Worm (Caenorhabditis elegans) whole organism, late embryonic: ENCODE measurements around the gene str-19.
"Not testable (repeated sequence)": the region's sequence is repeated elsewhere in the genome, so short reads cannot be mapped to it uniquely, and the experiment has no call there.

Experiments
- C08G9.2 ChIP-seq: sonication (generic microtip); optimal IDR thresholded peaks from 2 replicates; lab custom pipeline; 2016; ENCODE audit warnings: mild to moderate bottlenecking, missing genetic modification characterization, moderate library complexity, missing compliant biosample characterization
- F13H6.1 ChIP-seq: sonication (generic microtip); optimal IDR thresholded peaks from 2 replicates; lab custom pipeline; 2016; ENCODE audit warnings: missing genetic modification characterization, missing compliant biosample characterization
- K02D7.2 ChIP-seq: sonication (generic microtip); optimal IDR thresholded peaks from 2 replicates; lab custom pipeline; 2017; ENCODE audit warnings: mild to moderate bottlenecking, missing genetic modification characterization, missing compliant biosample characterization
- T23F11.4 ChIP-seq: fragments of 200-800 bp; sonication (Bioruptor generic); optimal IDR thresholded peaks from 2 replicates; lab custom pipeline; 2018; ENCODE audit warnings: mild to moderate bottlenecking, missing genetic modification characterization, missing compliant biosample characterization
- ama-1 ChIP-seq: fragments of 150-350 bp; optimal IDR thresholded peaks from 2 replicates; lab custom pipeline; 2014
- ceh-18 ChIP-seq: sonication (generic microtip); optimal IDR thresholded peaks from 2 replicates; lab custom pipeline; 2016; ENCODE audit warnings: missing genetic modification characterization, missing compliant biosample characterization
- ceh-19 ChIP-seq: fragments of 200-800 bp; sonication (Bioruptor generic); optimal IDR thresholded peaks from 2 replicates; lab custom pipeline; 2018; ENCODE audit warnings: mild to moderate bottlenecking, missing genetic modification characterization, missing compliant biosample characterization
- ceh-22 ChIP-seq: sonication (generic microtip); optimal IDR thresholded peaks from 2 replicates; lab custom pipeline; 2017; ENCODE audit warnings: missing biosample characterization, missing genetic modification characterization
- ceh-24 ChIP-seq: sonication (generic microtip); optimal IDR thresholded peaks from 2 replicates; lab custom pipeline; 2016; ENCODE audit warnings: mild to moderate bottlenecking, missing genetic modification characterization, missing compliant biosample characterization
- ceh-31 ChIP-seq: sonication (generic microtip); optimal IDR thresholded peaks from 2 replicates; lab custom pipeline; 2016; ENCODE audit warnings: missing genetic modification characterization, missing compliant biosample characterization
- ceh-48 ChIP-seq: sonication (generic microtip); optimal IDR thresholded peaks from 2 replicates; lab custom pipeline; 2016; ENCODE audit warnings: missing genetic modification characterization, inconsistent platforms, missing compliant biosample characterization
- ceh-9 ChIP-seq: sonication (generic microtip); optimal IDR thresholded peaks from 2 replicates; lab custom pipeline; 2016; ENCODE audit warnings: mild to moderate bottlenecking, missing genetic modification characterization, inconsistent platforms, missing compliant biosample characterization
- che-1 ChIP-seq: sonication (generic microtip); optimal IDR thresholded peaks from 2 replicates; lab custom pipeline; 2016; ENCODE audit warnings: mild to moderate bottlenecking, missing genetic modification characterization, missing compliant biosample characterization
- elt-2 ChIP-seq: sonication (generic microtip); optimal IDR thresholded peaks from 2 replicates; lab custom pipeline; 2016; ENCODE audit warnings: missing genetic modification reagents, missing genetic modification characterization, missing compliant biosample characterization
- elt-4 ChIP-seq: sonication (generic microtip); optimal IDR thresholded peaks from 2 replicates; lab custom pipeline; 2016; ENCODE audit warnings: missing genetic modification characterization, missing compliant biosample characterization
- gmeb-2 ChIP-seq: sonication (generic microtip); optimal IDR thresholded peaks from 2 replicates; lab custom pipeline; 2016; ENCODE audit warnings: missing genetic modification characterization, inconsistent platforms, missing compliant biosample characterization
- hlh-13 ChIP-seq: fragments of 200-800 bp; sonication (Bioruptor generic); optimal IDR thresholded peaks from 2 replicates; lab custom pipeline; 2018; ENCODE audit warnings: mild to moderate bottlenecking, missing genetic modification characterization, missing compliant biosample characterization
- hlh-15 ChIP-seq: sonication (generic microtip); optimal IDR thresholded peaks from 2 replicates; lab custom pipeline; 2016; ENCODE audit warnings: missing genetic modification characterization, missing compliant biosample characterization
- hlh-30 ChIP-seq: sonication (generic microtip); optimal IDR thresholded peaks from 2 replicates; lab custom pipeline; 2017; ENCODE audit warnings: antibody characterized with exemption, missing genetic modification characterization, missing compliant biosample characterization; ENCODE audit not compliant: insufficient read depth
- lim-6 ChIP-seq: sonication (generic microtip); optimal IDR thresholded peaks from 2 replicates; lab custom pipeline; 2016; ENCODE audit warnings: missing genetic modification characterization, missing compliant biosample characterization
- lin-11 ChIP-seq: fragments of 200-800 bp; sonication (Bioruptor generic); optimal IDR thresholded peaks from 2 replicates; lab custom pipeline; 2018; ENCODE audit warnings: mild to moderate bottlenecking, missing genetic modification characterization, missing compliant biosample characterization
- nfya-1 ChIP-seq: sonication (generic microtip); optimal IDR thresholded peaks from 2 replicates; lab custom pipeline; 2017; ENCODE audit warnings: missing genetic modification characterization, mild to moderate bottlenecking, missing compliant biosample characterization, antibody characterized with exemption, moderate library complexity
- nhr-11 ChIP-seq: fragments of 150-350 bp; optimal IDR thresholded peaks from 2 replicates; lab custom pipeline; 2014; ENCODE audit warnings: missing biosample characterization, missing genetic modification characterization
- pat-9 ChIP-seq: fragments of 200-800 bp; sonication (Bioruptor generic); optimal IDR thresholded peaks from 2 replicates; lab custom pipeline; 2018; ENCODE audit warnings: mild to moderate bottlenecking, missing genetic modification characterization, moderate library complexity, missing compliant biosample characterization
- pha-4 ChIP-seq: fragments of 150-350 bp; optimal IDR thresholded peaks from 2 replicates; lab custom pipeline; 2018; ENCODE audit warnings: missing biosample characterization, missing genetic modification reagents, missing genetic modification characterization
- pqm-1 ChIP-seq: sonication (generic microtip); optimal IDR thresholded peaks from 2 replicates; lab custom pipeline; 2016; ENCODE audit warnings: missing genetic modification characterization, missing compliant biosample characterization
- ref-2 ChIP-seq: sonication (generic microtip); optimal IDR thresholded peaks from 2 replicates; lab custom pipeline; 2016; ENCODE audit warnings: missing genetic modification characterization, missing compliant biosample characterization
- sox-4 ChIP-seq: sonication (generic microtip); optimal IDR thresholded peaks from 2 replicates; lab custom pipeline; 2017; ENCODE audit warnings: mild to moderate bottlenecking, missing genetic modification characterization, inconsistent platforms, missing compliant biosample characterization
- tbx-7 ChIP-seq: sonication (generic microtip); optimal IDR thresholded peaks from 2 replicates; lab custom pipeline; 2016; ENCODE audit warnings: missing genotype, missing genetic modification characterization, missing compliant biosample characterization
- unc-3 ChIP-seq, 2 experiments: fragments of 200-800 bp in 1 of 2; sonication (Bioruptor generic) in 1 of 2; sonication (generic microtip) in 1 of 2; conservative IDR thresholded peaks in 1 of 2; optimal IDR thresholded peaks in 1 of 2; 2 replicates each; pipeline versions ENCODE4 v1.3.6 to Lab custom; 2016 to 2022; ENCODE audit warnings: missing compliant biosample characterization in 2 of 2, missing genetic modification characterization in 2 of 2, missing genetic modification reagents in 1 of 2
- unc-42 ChIP-seq: sonication (generic microtip); optimal IDR thresholded peaks from 2 replicates; lab custom pipeline; 2016; ENCODE audit warnings: missing genotype, missing genetic modification characterization, missing compliant biosample characterization
- unc-55 ChIP-seq: sonication (generic microtip); optimal IDR thresholded peaks from 2 replicates; lab custom pipeline; 2017; ENCODE audit warnings: missing biosample characterization, missing genetic modification reagents, missing genetic modification characterization
- zip-5 ChIP-seq: sonication (generic microtip); optimal IDR thresholded peaks from 2 replicates; lab custom pipeline; 2016; ENCODE audit warnings: missing genetic modification characterization, missing compliant biosample characterization

Gene str-19

ce11 chrV:15744366-15744765, at the start of gene str-19:
TSS of gene str-19 (minus strand) at chrV:15744466.
- TF ChIP-seq ceh-31 (tag; lab: Kevin White, UChicago); unc-3 (GFP tag; conservative IDR thresholded peaks at IDR 0.05; lab: Robert Waterston, UW); unc-3 (tag; optimal IDR thresholded peaks at IDR 0.05; lab: Kevin White, UChicago); ceh-24 (tag; lab: Kevin White, UChicago): not testable (repeated sequence)

- no peak for TF ChIP-seq gmeb-2 (tag; lab: Kevin White, UChicago)
- no peak for TF ChIP-seq T23F11.4
- TF ChIP-seq ceh-22 (tag; lab: Kevin White, UChicago), result no peak
- no peak for TF ChIP-seq K02D7.2 (tag; lab: Kevin White, UChicago)
- TF ChIP-seq hlh-13 (GFP tag; lab: Kevin White, UChicago), result no peak
- no peak for TF ChIP-seq lin-11 (tag; lab: Kevin White, UChicago)
- no peak for TF ChIP-seq ceh-18
- no peak for TF ChIP-seq che-1
- TF ChIP-seq sox-4 (tag; lab: Kevin White, UChicago), result no peak
- no peak for TF ChIP-seq ceh-19 (GFP tag; lab: Kevin White, UChicago)
- TF ChIP-seq tbx-7 (tag; lab: Kevin White, UChicago), result no peak
- no peak for TF ChIP-seq ama-1 (lab: Kevin White, UChicago)
- TF ChIP-seq pat-9 (tag; lab: Kevin White, UChicago), result no peak
- no peak for TF ChIP-seq ceh-31 (tag; lab: Kevin White, UChicago)
- no peak for TF ChIP-seq pha-4 (tag; lab: Kevin White, UChicago)
- no peak for TF ChIP-seq zip-5 (tag; lab: Kevin White, UChicago)
- no peak for TF ChIP-seq hlh-30 (tag; lab: Kevin White, UChicago)
- no peak for TF ChIP-seq ceh-9 (tag; lab: Kevin White, UChicago)
- TF ChIP-seq, all 69 proteins: peak for 0
Measured at ce11 chrV:15793270-15793669, 49.0 kb upstream of the str-19 start, which contains the start of gene T26E4.7. TSS of gene T26E4.7 (plus strand) at chrV:15793570.

- TF ChIP-seq sox-4 (tag; lab: Kevin White, UChicago) (no peak), lim-6 (tag; lab: Kevin White, UChicago) (no peak), unc-55 (GFP tag; lab: Kevin White, UChicago) (no peak), hlh-15 (no peak), nhr-11 (tag; lab: Kevin White, UChicago) (no peak), elt-2 (no peak), pqm-1 (tag; lab: Kevin White, UChicago) (no peak), F13H6.1 (tag; lab: Kevin White, UChicago) (no peak), elt-4 (tag; lab: Kevin White, UChicago) (no peak), K02D7.2 (tag; lab: Kevin White, UChicago) (no peak), hlh-30 (tag; lab: Kevin White, UChicago) (no peak), ref-2 (tag; lab: Kevin White, UChicago) (no peak), ama-1 (lab: Kevin White, UChicago) (no peak), unc-3 (GFP tag; conservative IDR thresholded peaks at IDR 0.05; lab: Robert Waterston, UW) (no peak), unc-3 (tag; optimal IDR thresholded peaks at IDR 0.05; lab: Kevin White, UChicago) (no peak), C08G9.2 (tag; lab: Kevin White, UChicago) (no peak), unc-42 (tag; lab: Kevin White, UChicago) (no peak)
Measured at ce11 chrV:15792409-15792808, 48.1 kb upstream of the str-19 start, which contains the start of gene T26E4.4. TSS of gene T26E4.4 (minus strand) at chrV:15792509.

ce11 chrV:15782494-15782893, 38.2 kb upstream of the str-19 start, which contains the start of gene T26E4.3:
TSS of gene T26E4.3 (plus strand) at chrV:15782794.
- TF ChIP-seq nfya-1 (tag; lab: Kevin White, UChicago) (no peak), ceh-48 (tag; lab: Kevin White, UChicago) (no peak), pqm-1 (tag; lab: Kevin White, UChicago) (no peak), tbx-7 (tag; lab: Kevin White, UChicago) (no peak)
